Fruit fly (Drosophila melanogaster) whole organism, embryonic: ENCODE results near the gene CG7715.

ENCODE experiments used
- CG12236 ChIP-seq: fragments of 200-800 bp; sonication (Bioruptor generic); optimal IDR thresholded peaks from 2 replicates; lab custom pipeline; 2016; ENCODE audit warnings: missing biosample characterization, missing genetic modification characterization
- CG15073 ChIP-seq: fragments of 200-800 bp; sonication (Bioruptor generic); optimal IDR thresholded peaks from 2 replicates; lab custom pipeline; 2016; ENCODE audit warnings: missing biosample characterization, missing genetic modification characterization
- CG3838 ChIP-seq: fragments of 200-800 bp; sonication (Bioruptor generic); optimal IDR thresholded peaks from 3 replicates; lab custom pipeline; 2016; ENCODE audit warnings: missing biosample characterization, missing genetic modification characterization
- H2.0 ChIP-seq: fragments of 200-800 bp; sonication (Bioruptor generic); IDR thresholded peaks from 2 replicates; pipeline ENCODE4 v1.3.6; 2022; ENCODE audit warnings: missing biosample characterization, missing genetic modification characterization
- Tbp ChIP-seq: fragments of >200 bp; optimal IDR thresholded peaks from 2 replicates; lab custom pipeline; 2018; ENCODE audit warnings: missing biosample characterization, missing genetic modification characterization
- hth ChIP-seq: fragments of >200 bp; optimal IDR thresholded peaks from 2 replicates; lab custom pipeline; 2017; ENCODE audit warnings: inconsistent platforms
- mld ChIP-seq: fragments of 200-800 bp; sonication (Bioruptor generic); IDR thresholded peaks from 3 replicates; pipeline ENCODE4 v1.3.6; 2022; ENCODE audit warnings: missing biosample characterization, missing genetic modification characterization; ENCODE audit not compliant: partially characterized antibody
- pnt ChIP-seq: fragments of 200-800 bp; sonication (Bioruptor generic); optimal IDR thresholded peaks from 3 replicates; lab custom pipeline; 2016; ENCODE audit warnings: missing biosample characterization, missing genetic modification characterization
- ttk ChIP-seq: fragments of 200-800 bp; sonication (Bioruptor generic); IDR thresholded peaks from 2 replicates; pipeline ENCODE4 v2.1.2; 2022; ENCODE audit warnings: missing biosample characterization, missing genetic modification characterization

- no peak for TF ChIP-seq CG12236
- no peak for TF ChIP-seq ttk (GFP tag; lab: Robert Waterston, UW)
- no peak for TF ChIP-seq H2.0 (GFP tag; lab: Robert Waterston, UW)
- no peak for TF ChIP-seq CG15073
- no peak for TF ChIP-seq mld
- TF ChIP-seq pnt (GFP tag; lab: Kevin White, UChicago): no peak
- TF ChIP-seq hth (lab: Kevin White, UChicago): no peak
- no peak for TF ChIP-seq CG3838
- no peak for TF ChIP-seq Tbp (GFP tag; lab: Kevin White, UChicago)
These were observed 33.3 kb downstream of the CG7715 start, which contains the start of gene CG34282 for dm6 chr3R:18694952-18695351.
